Worm (Caenorhabditis elegans): ENCODE measurements around the gene F58E2.2.

ce11 chrIV:3493310-3493709 is 23.5 kb downstream of the F58E2.2 start, which contains the start of gene srz-79:
- TF ChIP-seq nhr-76 (tag; optimal IDR thresholded peaks at IDR 0.05) (no peak), M03D4.4 (tag; optimal IDR thresholded peaks at IDR 0.05) (no peak), pha-4 (tag; optimal IDR thresholded peaks at IDR 0.05) (no peak), nhr-237 (tag; optimal IDR thresholded peaks at IDR 0.05) (no peak), snpc-4 (tag; optimal IDR thresholded peaks at IDR 0.05) (no peak), tbx-8 (GFP tag; optimal IDR thresholded peaks at IDR 0.05) (no peak), lin-13 (tag; optimal IDR thresholded peaks at IDR 0.05) (no peak), zip-8 (tag; optimal IDR thresholded peaks at IDR 0.05) (no peak), ztf-11 (tag; optimal IDR thresholded peaks at IDR 0.05) (no peak), unc-120 (tag; optimal IDR thresholded peaks at IDR 0.05; ENCODE audit: poor library complexity, severe bottlenecking) (no peak), cnd-1 (tag; optimal IDR thresholded peaks at IDR 0.05) (no peak), unc-62 (GFP tag; optimal IDR thresholded peaks at IDR 0.05) (no peak), unc-39 (tag; optimal IDR thresholded peaks at IDR 0.05) (no peak), blmp-1 (tag; optimal IDR thresholded peaks at IDR 0.05) (no peak)

All from whole organism, mixed stage, embryonic.